Worm (Caenorhabditis elegans): ENCODE data around the gene nmur-1.

Gene nmur-1

ce11 chrX:8934988-8935387, 45.8 kb upstream of the nmur-1 start:
- TF ChIP-seq nhr-23 (tag; optimal IDR thresholded peaks at IDR 0.05), result no peak
- peak; percentile 1 for TF ChIP-seq blmp-1 (tag; optimal IDR thresholded peaks at IDR 0.05; ENCODE audit: insufficient read depth)
- TF ChIP-seq sma-9 (GFP tag; optimal IDR thresholded peaks at IDR 0.05), result peak; percentile 3
- no peak for TF ChIP-seq sma-9 (tag; optimal IDR thresholded peaks at IDR 0.05)

- no peak for TF ChIP-seq elt-3 (tag; optimal IDR thresholded peaks at IDR 0.05)
- TF ChIP-seq unc-39 (tag; optimal IDR thresholded peaks at IDR 0.05), result no peak
- TF ChIP-seq nhr-21 (tag; optimal IDR thresholded peaks at IDR 0.05), result peak; percentile 10
- TF ChIP-seq aly-2 (tag; optimal IDR thresholded peaks at IDR 0.05), result no peak
- TF ChIP-seq nhr-129 (tag; optimal IDR thresholded peaks at IDR 0.05), result no peak
- peak; percentile 10 for TF ChIP-seq gmeb-1 (tag; optimal IDR thresholded peaks at IDR 0.05)
- no peak for TF ChIP-seq ama-1 (optimal IDR thresholded peaks at IDR 0.05)
- no peak for TF ChIP-seq ceh-16 (tag; optimal IDR thresholded peaks at IDR 0.05)
- TF ChIP-seq lsy-2 (tag; optimal IDR thresholded peaks at IDR 0.05), result no peak
- TF ChIP-seq egl-27 (tag; optimal IDR thresholded peaks at IDR 0.05), result no peak
- no peak for TF ChIP-seq dmd-4 (tag; optimal IDR thresholded peaks at IDR 0.05)
- no peak for TF ChIP-seq C34F6.9 (tag; optimal IDR thresholded peaks at IDR 0.05)
These were observed 41.4 kb upstream of the nmur-1 start for ce11 chrX:8939389-8939788.

ce11 chrX:8940059-8940458, 40.7 kb upstream of the nmur-1 start, which contains the start of gene dylt-2:
dylt-2 (minus strand) TSS chrX:8940159.
- TF ChIP-seq sma-3 (GFP tag; optimal IDR thresholded peaks at IDR 0.05) (no peak), lin-11 (tag; optimal IDR thresholded peaks at IDR 0.05) (peak; percentile 29)

- TF ChIP-seq mab-5 (tag; optimal IDR thresholded peaks at IDR 0.05), result no peak
- TF ChIP-seq gmeb-1 (tag; optimal IDR thresholded peaks at IDR 0.05), result peak; percentile 23
- TF ChIP-seq elt-1 (tag; optimal IDR thresholded peaks at IDR 0.05), result no peak
- peak; percentile 22 for TF ChIP-seq sma-9 (GFP tag; optimal IDR thresholded peaks at IDR 0.05)
- TF ChIP-seq sma-9 (tag; optimal IDR thresholded peaks at IDR 0.05), result no peak
These were observed 36.7 kb upstream of the nmur-1 start for ce11 chrX:8944078-8944477.

ce11 chrX:8945011-8945410, 35.8 kb upstream of the nmur-1 start:
- TF ChIP-seq snpc-4 (tag; optimal IDR thresholded peaks at IDR 0.05), result no peak
- TF ChIP-seq unc-55 (GFP tag; optimal IDR thresholded peaks at IDR 0.05), result no peak
- no peak for TF ChIP-seq unc-62 (GFP tag; optimal IDR thresholded peaks at IDR 0.05)
- TF ChIP-seq nhr-77 (tag; optimal IDR thresholded peaks at IDR 0.05), result no peak
- no peak for TF ChIP-seq ceh-82 (tag; optimal IDR thresholded peaks at IDR 0.05)
- no peak for TF ChIP-seq R02D3.7 (tag; optimal IDR thresholded peaks at IDR 0.05)

ce11 chrX:8950507-8951028, 30.2 kb upstream of the nmur-1 start, which contains the start of gene trk-1:
trk-1 (minus strand) TSS chrX:8950978.
- no peak for TF ChIP-seq nhr-10 (tag; optimal IDR thresholded peaks at IDR 0.05)
- no peak for TF ChIP-seq ceh-16 (tag; optimal IDR thresholded peaks at IDR 0.05)

- TF ChIP-seq snpc-4 (tag; optimal IDR thresholded peaks at IDR 0.05) (peak; percentile 8), skn-1 (tag; optimal IDR thresholded peaks at IDR 0.05) (no peak), lsy-2 (tag; optimal IDR thresholded peaks at IDR 0.05) (peak in 1 of 2 experiments; percentile 15), F13H6.1 (tag; optimal IDR thresholded peaks at IDR 0.05) (peak; percentile 6), C34F6.9 (tag; optimal IDR thresholded peaks at IDR 0.05) (no peak), unc-55 (GFP tag; optimal IDR thresholded peaks at IDR 0.05) (peak; percentile 47), Y55F3AM.14 (GFP tag; optimal IDR thresholded peaks at IDR 0.05) (peak; percentile 18), nhr-23 (tag; optimal IDR thresholded peaks at IDR 0.05) (no peak)
These were observed 28.8 kb upstream of the nmur-1 start for ce11 chrX:8952007-8952406.
